Worm (Caenorhabditis elegans): ENCODE results near the gene C54D1.7.

- TF ChIP-seq M03D4.4 (tag; optimal IDR thresholded peaks at IDR 0.05) (no peak), ces-1 (GFP tag; optimal IDR thresholded peaks at IDR 0.05) (no peak), nhr-76 (tag; optimal IDR thresholded peaks at IDR 0.05) (no peak), lin-13 (tag; optimal IDR thresholded peaks at IDR 0.05) (no peak), unc-62 (GFP tag; optimal IDR thresholded peaks at IDR 0.05) (no peak), snpc-4 (tag; optimal IDR thresholded peaks at IDR 0.05) (no peak), nhr-237 (tag; optimal IDR thresholded peaks at IDR 0.05) (no peak), hlh-1 (tag; optimal IDR thresholded peaks at IDR 0.05) (no peak), sptf-1 (tag; optimal IDR thresholded peaks at IDR 0.05) (no peak), elt-3 (tag; optimal IDR thresholded peaks at IDR 0.05) (no peak), nhr-12 (tag; optimal IDR thresholded peaks at IDR 0.05) (no peak), lsy-2 (tag; optimal IDR thresholded peaks at IDR 0.05) (no peak), mep-1 (tag; optimal IDR thresholded peaks at IDR 0.05) (no peak), mab-5 (tag; optimal IDR thresholded peaks at IDR 0.05) (no peak)
Measured at ce11 chrX:7116896-7117295, 38.9 kb downstream of the C54D1.7 start, which contains the start of gene hen-1.
